Fruit fly (Drosophila melanogaster): ENCODE measurements around the gene CG12105.

The CG12105 gene

dm6 chr3L:1584003-1584402 lies 31.6 kb downstream of the CG12105 start (continued):
- TF ChIP-seq CG2875 (GFP tag; optimal IDR thresholded peaks at IDR 0.05) (peak; percentile 56), Abd-B (GFP tag; optimal IDR thresholded peaks at IDR 0.05) (peak; percentile 41), Trl (optimal IDR thresholded peaks at IDR 0.05) (no peak), Trl (GFP tag; optimal IDR thresholded peaks at IDR 0.05) (no peak), CG3281 (GFP tag; optimal IDR thresholded peaks at IDR 0.05) (no peak), ash1 (GFP tag; optimal IDR thresholded peaks at IDR 0.05) (no peak), ac (GFP tag; optimal IDR thresholded peaks at IDR 0.05) (peak; percentile 0), otp (GFP tag; IDR thresholded peaks at IDR 0.05) (peak; percentile 84), grau (tag; optimal IDR thresholded peaks at IDR 0.05) (peak; percentile 66), Mes4 (GFP tag; optimal IDR thresholded peaks at IDR 0.05) (peak; percentile 51), CG8281 (tag; optimal IDR thresholded peaks at IDR 0.05) (no peak), pan (optimal IDR thresholded peaks at IDR 0.05) (no peak), pan (GFP tag; optimal IDR thresholded peaks at IDR 0.05 in 1 of 2, IDR thresholded peaks at IDR 0.05 in 1 of 2) (peak in 1 of 2 experiments; percentile 73), gfzf (GFP tag; optimal IDR thresholded peaks at IDR 0.05) (no peak), HLHmδ (GFP tag; optimal IDR thresholded peaks at IDR 0.05) (no peak), Atf6 (GFP tag; IDR thresholded peaks at IDR 0.05) (peak; percentile 36; the same call in 1 of the 2 replicates), Hr3 (GFP tag; optimal IDR thresholded peaks at IDR 0.05) (peak; percentile 63), tio (GFP tag; optimal IDR thresholded peaks at IDR 0.05) (peak; percentile 54), wdn (GFP tag; IDR thresholded peaks at IDR 0.05) (no peak), CG1602 (GFP tag; optimal IDR thresholded peaks at IDR 0.05) (peak; percentile 66), psq (GFP tag; optimal IDR thresholded peaks at IDR 0.05) (peak; percentile 22), Ets65A (GFP tag) (peak; percentile 96), Side (GFP tag; optimal IDR thresholded peaks at IDR 0.05) (peak; percentile 44), Hr78 (GFP tag; optimal IDR thresholded peaks at IDR 0.05) (peak in 1 of 2 experiments; percentile 10), Lpt (GFP tag; optimal IDR thresholded peaks at IDR 0.05) (no peak)

dm6 chr3L:1580821-1581220 lies 34.8 kb downstream of the CG12105 start:
- TF ChIP-seq CG10274 (GFP tag; optimal IDR thresholded peaks at IDR 0.05) (peak; percentile 90), Fer3 (tag; optimal IDR thresholded peaks at IDR 0.05) (no peak), eve (GFP tag; optimal IDR thresholded peaks at IDR 0.05) (peak in 1 of 2 experiments; percentile 78), Ets65A (GFP tag) (peak; percentile 9)

dm6 chr3L:1580194-1580593 lies 35.4 kb downstream of the CG12105 start:
- TF ChIP-seq kni (GFP tag; optimal IDR thresholded peaks at IDR 0.05) (no peak), CG10543 (GFP tag; optimal IDR thresholded peaks at IDR 0.05) (peak; percentile 46), CG12769 (tag; optimal IDR thresholded peaks at IDR 0.05) (peak; percentile 79), ci (GFP tag; IDR thresholded peaks at IDR 0.05) (0 out of 3 replicates have a peak, but pooled peaks have one; percentile 9), sr (GFP tag; IDR thresholded peaks at IDR 0.05) (peak; percentile 88), klu (GFP tag; IDR thresholded peaks at IDR 0.05) (no peak), crol (GFP tag; IDR thresholded peaks at IDR 0.05) (peak; percentile 79), chinmo (GFP tag; IDR thresholded peaks at IDR 0.05; ENCODE audit: partially characterized antibody) (0 out of 4 replicates have a peak, but pooled peaks have one; percentile 23), sd (tag; optimal IDR thresholded peaks at IDR 0.05) (peak; percentile 71)
